Worm (Caenorhabditis elegans): ENCODE results near the gene str-116.

The str-116 gene

DNA sequence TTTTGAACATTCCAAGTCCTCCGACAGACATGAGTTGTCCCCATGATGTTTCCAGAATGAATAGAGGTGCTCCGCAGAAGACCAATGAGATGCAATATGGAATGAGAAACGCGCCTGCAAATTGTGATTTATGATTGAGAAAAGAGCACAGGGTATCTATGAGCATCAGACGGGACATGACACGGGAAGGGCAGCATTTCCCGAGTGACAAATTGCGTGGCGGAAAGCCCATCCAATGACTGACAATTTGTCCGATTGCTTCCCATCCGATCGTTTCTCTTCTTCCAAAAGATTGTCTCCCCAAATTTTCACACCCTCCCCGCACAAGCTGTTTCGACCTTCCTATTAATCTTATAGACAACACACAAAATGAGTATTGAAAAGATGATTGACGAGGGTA is 41.0 kb downstream of the str-116 start:
- no peak for TF ChIP-seq lin-13 (GFP tag; optimal IDR thresholded peaks at IDR 0.05)
- TF ChIP-seq Y116A8C.19 (tag; optimal IDR thresholded peaks at IDR 0.05; ENCODE audit: borderline replicate concordance), result no peak
- no peak for TF ChIP-seq sup-37 (GFP tag; optimal IDR thresholded peaks at IDR 0.05)
- TF ChIP-seq alr-1 (tag; optimal IDR thresholded peaks at IDR 0.05; ENCODE audit: borderline replicate concordance), result no peak
- no peak for TF ChIP-seq isw-1 (GFP tag; IDR thresholded peaks at IDR 0.05)
- no peak for TF ChIP-seq nhr-12 (tag; optimal IDR thresholded peaks at IDR 0.05)
- TF ChIP-seq zag-1 (tag; optimal IDR thresholded peaks at IDR 0.05), result no peak
- no peak for TF ChIP-seq ztf-4 (tag; optimal IDR thresholded peaks at IDR 0.05)
- TF ChIP-seq mep-1 (tag; optimal IDR thresholded peaks at IDR 0.05), result no peak
- TF ChIP-seq dpl-1 (GFP tag; optimal IDR thresholded peaks at IDR 0.05), result no peak
- no peak for TF ChIP-seq efl-3 (GFP tag; optimal IDR thresholded peaks at IDR 0.05)
- no peak for TF ChIP-seq snpc-4 (tag; optimal IDR thresholded peaks at IDR 0.05)
- no peak for TF ChIP-seq F16B12.6 (tag; optimal IDR thresholded peaks at IDR 0.05)
- peak; percentile 70 for TF ChIP-seq lin-14 (GFP tag; optimal IDR thresholded peaks at IDR 0.05)
- TF ChIP-seq nhr-11 (tag; optimal IDR thresholded peaks at IDR 0.05), result no peak
- no peak for TF ChIP-seq hlh-4 (tag; optimal IDR thresholded peaks at IDR 0.05)
- TF ChIP-seq unc-86 (tag; optimal IDR thresholded peaks at IDR 0.05), result no peak
- TF ChIP-seq aly-2 (tag; optimal IDR thresholded peaks at IDR 0.05), result no peak
- no peak for TF ChIP-seq nhr-85 (tag)
- TF ChIP-seq vab-15 (tag; optimal IDR thresholded peaks at IDR 0.05), result no peak
- peak; percentile 37 for TF ChIP-seq nhr-71 (tag; optimal IDR thresholded peaks at IDR 0.05)
- TF ChIP-seq snu-23 (GFP tag; optimal IDR thresholded peaks at IDR 0.05), result peak; percentile 16
- TF ChIP-seq lin-15B (tag; optimal IDR thresholded peaks at IDR 0.05), result no peak
- TF ChIP-seq nhr-28 (tag; optimal IDR thresholded peaks at IDR 0.05), result no peak
- TF ChIP-seq ceh-63 (GFP tag; optimal IDR thresholded peaks at IDR 0.05), result no peak
- TF ChIP-seq rnt-1 (tag; optimal IDR thresholded peaks at IDR 0.05), result peak; percentile 69
- no peak for TF ChIP-seq grh-1 (GFP tag; IDR thresholded peaks at IDR 0.05)
- no peak for TF ChIP-seq lin-39 (tag; optimal IDR thresholded peaks at IDR 0.05)
- no peak for TF ChIP-seq blmp-1 (tag; optimal IDR thresholded peaks at IDR 0.05)
- TF ChIP-seq ets-5 (GFP tag; IDR thresholded peaks at IDR 0.05), result no peak
- peak; percentile 72 for TF ChIP-seq dsc-1 (tag; optimal IDR thresholded peaks at IDR 0.05)
- TF ChIP-seq xbp-1 (tag; optimal IDR thresholded peaks at IDR 0.05), result no peak
- no peak for TF ChIP-seq unc-98 (GFP tag; IDR thresholded peaks at IDR 0.05)
- TF ChIP-seq mdl-1 (tag; optimal IDR thresholded peaks at IDR 0.05), result no peak
- no peak for TF ChIP-seq tbx-2 (tag; optimal IDR thresholded peaks at IDR 0.05)
- no peak for TF ChIP-seq fkh-8 (tag; optimal IDR thresholded peaks at IDR 0.05)
- TF ChIP-seq unc-30 (tag; optimal IDR thresholded peaks at IDR 0.05), result no peak
- peak; percentile 17 for TF ChIP-seq nhr-19 (GFP tag; conservative IDR thresholded peaks at IDR 0.05)
- TF ChIP-seq hpl-2 (GFP tag; optimal IDR thresholded peaks at IDR 0.05), result no peak
- TF ChIP-seq swsn-7 (tag; optimal IDR thresholded peaks at IDR 0.05), result no peak
- TF ChIP-seq ceh-8 (GFP tag; optimal IDR thresholded peaks at IDR 0.05), result no peak
- TF ChIP-seq hlh-17 (GFP tag; optimal IDR thresholded peaks at IDR 0.05; ENCODE audit: borderline replicate concordance), result no peak
- no peak for TF ChIP-seq jun-1 (tag; optimal IDR thresholded peaks at IDR 0.05)
- no peak for TF ChIP-seq nhr-77 (tag; optimal IDR thresholded peaks at IDR 0.05)
- no peak for TF ChIP-seq mab-9 (GFP tag; IDR thresholded peaks at IDR 0.05)
- no peak for TF ChIP-seq lir-3 (tag; optimal IDR thresholded peaks at IDR 0.05; ENCODE audit: poor library complexity)
- no peak for TF ChIP-seq aha-1 (tag; optimal IDR thresholded peaks at IDR 0.05)
- no peak for TF ChIP-seq lsy-2 (tag; optimal IDR thresholded peaks at IDR 0.05)
- no peak for TF ChIP-seq nhr-47 (tag; optimal IDR thresholded peaks at IDR 0.05)
- TF ChIP-seq fkh-4 (tag; optimal IDR thresholded peaks at IDR 0.05; ENCODE audit: borderline replicate concordance), result no peak
- no peak for TF ChIP-seq unc-130 (tag; optimal IDR thresholded peaks at IDR 0.05)
- TF ChIP-seq ztf-11 (tag; optimal IDR thresholded peaks at IDR 0.05), result no peak
- TF ChIP-seq C04F5.9 (tag; optimal IDR thresholded peaks at IDR 0.05), result no peak
